Worm (Caenorhabditis elegans) whole organism, L3 larva: Measurements from ENCODE around the gene acox-3.

Experiments used
- egl-5 ChIP-seq: fragments of 150-350 bp; optimal IDR thresholded peaks from 2 replicates; lab custom pipeline; 2017; ENCODE audit warnings: missing biosample characterization, missing genetic modification reagents, missing genetic modification characterization, inconsistent platforms
- mml-1 ChIP-seq: fragments of 150-350 bp; sonication (generic microtip); optimal IDR thresholded peaks from 3 replicates; lab custom pipeline; 2014; ENCODE audit warnings: missing biosample characterization, missing genetic modification characterization
- nhr-12 ChIP-seq: fragments of 150-350 bp; optimal IDR thresholded peaks from 2 replicates; lab custom pipeline; 2014; ENCODE audit warnings: missing biosample characterization, missing genetic modification characterization
- unc-39 ChIP-seq: sonication (generic microtip); optimal IDR thresholded peaks from 4 replicates; lab custom pipeline; 2017; ENCODE audit warnings: missing biosample characterization, missing genetic modification characterization

Gene acox-3

ce11 chrIV:6200249-6200648 is 48.0 kb downstream of the acox-3 start:
- TF ChIP-seq egl-5 (tag; lab: Kevin White, UChicago), result no peak
- TF ChIP-seq mml-1 (tag; lab: Kevin White, UChicago), result no peak
- TF ChIP-seq unc-39 (tag; lab: Kevin White, UChicago), result no peak
- no peak for TF ChIP-seq nhr-12 (tag; lab: Kevin White, UChicago)
